Worm (Caenorhabditis elegans) whole organism, young adult: ENCODE results near the gene mpz-1.

Source experiments
- B0035.1 ChIP-seq: sonication (generic microtip); optimal IDR thresholded peaks from 2 replicates; lab custom pipeline; 2016; ENCODE audit warnings: missing genetic modification characterization, mild to moderate bottlenecking, missing compliant biosample characterization, missing genotype, missing genetic modification reagents
- B0261.1 ChIP-seq: sonication (generic microtip); optimal IDR thresholded peaks from 2 replicates; lab custom pipeline; 2016; ENCODE audit warnings: mild to moderate bottlenecking, missing genetic modification characterization, moderate library complexity, missing compliant biosample characterization
- C17E4.6 ChIP-seq: fragments of 200-800 bp; sonication (Bioruptor generic); IDR thresholded peaks from 2 replicates; pipeline ENCODE4 v1.3.6; 2022; ENCODE audit warnings: missing genetic modification reagents, missing genetic modification characterization, missing compliant biosample characterization
- D2030.7 ChIP-seq: fragments of 200-800 bp; sonication (Bioruptor generic); IDR thresholded peaks from 2 replicates; pipeline ENCODE4 v1.3.6; 2022; ENCODE audit warnings: missing genetic modification reagents, missing genetic modification characterization, missing compliant biosample characterization
- F52B5.7 ChIP-seq: sonication (generic microtip); optimal IDR thresholded peaks from 2 replicates; lab custom pipeline; 2016; ENCODE audit warnings: mild to moderate bottlenecking, missing genetic modification characterization, missing compliant biosample characterization
- K12H6.12 ChIP-seq: fragments of 200-800 bp; sonication (Bioruptor generic); optimal IDR thresholded peaks from 2 replicates; lab custom pipeline; 2018; ENCODE audit warnings: mild to moderate bottlenecking, missing genetic modification characterization, missing compliant biosample characterization
- Y56A3A.18 ChIP-seq: fragments of 200-800 bp; sonication (Bioruptor generic); IDR thresholded peaks from 2 replicates; pipeline ENCODE4 v1.3.6; 2022; ENCODE audit warnings: missing genetic modification reagents, missing genetic modification characterization, missing compliant biosample characterization
- Y67H2A.10 ChIP-seq: fragments of 200-800 bp; sonication (Bioruptor generic); conservative IDR thresholded peaks from 2 replicates; pipeline ENCODE4 v1.3.6; 2022; ENCODE audit warnings: missing genetic modification reagents, missing genetic modification characterization, missing compliant biosample characterization
- Y79H2A.3 ChIP-seq: fragments of 200-800 bp; sonication (Bioruptor generic); conservative IDR thresholded peaks from 2 replicates; pipeline ENCODE4 v1.3.6; 2022; ENCODE audit warnings: missing genetic modification reagents, missing genetic modification characterization, missing compliant biosample characterization
- ama-1 ChIP-seq, 3 experiments: fragments of 150-350 bp in 1 of 3; sonication (generic microtip) in 2 of 3; optimal IDR thresholded peaks; 2 replicates each; lab custom pipeline; 2014 to 2018; ENCODE audit warnings: missing biosample characterization in 2 of 3, missing genetic modification characterization in 2 of 3, missing genetic modification reagents in 2 of 3
- aptf-2 ChIP-seq: fragments of 200-800 bp; sonication (Bioruptor generic); conservative IDR thresholded peaks from 2 replicates; pipeline ENCODE4 v1.3.6; 2022; ENCODE audit warnings: missing genetic modification reagents, missing genetic modification characterization, missing compliant biosample characterization
- aptf-3 ChIP-seq: fragments of 200-800 bp; sonication (Bioruptor generic); IDR thresholded peaks from 2 replicates; pipeline ENCODE4 v1.3.6; 2022; ENCODE audit warnings: missing genetic modification characterization, missing compliant biosample characterization
- athp-1 ChIP-seq: sonication (generic microtip); optimal IDR thresholded peaks from 2 replicates; lab custom pipeline; 2017; ENCODE audit warnings: mild to moderate bottlenecking, missing genetic modification characterization, missing compliant biosample characterization
- bed-2 ChIP-seq: fragments of 200-800 bp; sonication (Bioruptor generic); IDR thresholded peaks from 2 replicates; pipeline ENCODE4 v1.3.6; 2022; ENCODE audit warnings: missing genetic modification reagents, missing genetic modification characterization, missing compliant biosample characterization
- cebp-2 ChIP-seq: fragments of 200-800 bp; sonication (Bioruptor generic); IDR thresholded peaks from 2 replicates; pipeline ENCODE4 v1.3.6; 2022; ENCODE audit warnings: missing genetic modification characterization, missing compliant biosample characterization
- ceh-27 ChIP-seq: fragments of 200-800 bp; sonication (Bioruptor generic); optimal IDR thresholded peaks from 2 replicates; lab custom pipeline; 2018; ENCODE audit warnings: mild to moderate bottlenecking, missing genetic modification characterization, moderate library complexity, missing compliant biosample characterization
- dox-1 ChIP-seq: fragments of 200-800 bp; sonication (Bioruptor generic); IDR thresholded peaks from 2 replicates; pipeline ENCODE4 v1.3.6; 2022; ENCODE audit warnings: missing genetic modification reagents, missing genetic modification characterization, missing compliant biosample characterization
- dpl-1 ChIP-seq: fragments of 150-350 bp; optimal IDR thresholded peaks from 2 replicates; lab custom pipeline; 2014; ENCODE audit warnings: missing biosample characterization, missing genetic modification reagents, missing genetic modification characterization
- egl-18 ChIP-seq: fragments of 200-800 bp; sonication (Bioruptor generic); IDR thresholded peaks from 2 replicates; pipeline ENCODE4 v1.3.6; 2022; ENCODE audit warnings: missing genetic modification reagents, missing genetic modification characterization, missing compliant biosample characterization
- egl-44 ChIP-seq: fragments of 200-800 bp; sonication (Bioruptor generic); IDR thresholded peaks from 2 replicates; pipeline ENCODE4 v1.3.6; 2022; ENCODE audit warnings: missing genetic modification reagents, missing genetic modification characterization, missing compliant biosample characterization
- egrh-3 ChIP-seq: fragments of 200-800 bp; sonication (Bioruptor generic); IDR thresholded peaks from 2 replicates; pipeline ENCODE4 v1.3.6; 2022; ENCODE audit warnings: missing genetic modification reagents, missing genetic modification characterization, missing compliant biosample characterization
- ekl-4 ChIP-seq: fragments of 200-800 bp; sonication (Bioruptor generic); IDR thresholded peaks from 2 replicates; pipeline ENCODE4 v1.3.6; 2022; ENCODE audit warnings: missing genetic modification reagents, missing genetic modification characterization, missing compliant biosample characterization
- hmg-20 ChIP-seq: fragments of 200-800 bp; sonication (Bioruptor generic); IDR thresholded peaks from 2 replicates; pipeline ENCODE4 v1.3.6; 2022; ENCODE audit warnings: missing genetic modification reagents, missing genetic modification characterization, missing compliant biosample characterization
- hrde-1 ChIP-seq: sonication (generic microtip); optimal IDR thresholded peaks from 2 replicates; lab custom pipeline; 2016; ENCODE audit warnings: missing genetic modification characterization, mild to moderate bottlenecking, missing compliant biosample characterization, moderate library complexity, missing genotype, missing genetic modification reagents, borderline replicate concordance
- hsf-1 ChIP-seq: fragments of 200-800 bp; sonication (Bioruptor generic); IDR thresholded peaks from 2 replicates; pipeline ENCODE4 v1.3.6; 2022; ENCODE audit warnings: missing genetic modification reagents, missing genetic modification characterization, missing compliant biosample characterization
- lag-1 ChIP-seq: fragments of 200-800 bp; sonication (Bioruptor generic); IDR thresholded peaks from 2 replicates; pipeline ENCODE4 v1.3.6; 2022; ENCODE audit warnings: missing genetic modification reagents, missing genetic modification characterization, missing compliant biosample characterization
- let-526 ChIP-seq: fragments of 200-800 bp; sonication (Bioruptor generic); IDR thresholded peaks from 2 replicates; pipeline ENCODE4 v1.3.6; 2022; ENCODE audit warnings: missing genetic modification reagents, missing genetic modification characterization, missing compliant biosample characterization
- let-607 ChIP-seq, 2 experiments: fragments of 200-800 bp in 1 of 2; sonication (Bioruptor generic) in 1 of 2; sonication (generic microtip) in 1 of 2; optimal IDR thresholded peaks; 2 replicates each; lab custom pipeline; 2016 to 2018; ENCODE audit warnings: mild to moderate bottlenecking in 2 of 2, missing compliant biosample characterization in 2 of 2, missing genetic modification characterization in 2 of 2, moderate library complexity in 2 of 2, missing genotype in 1 of 2
- lin-35 ChIP-seq, 3 experiments: fragments of 150-350 bp in 2 of 3; sonication (generic microtip) in 1 of 3; optimal IDR thresholded peaks; 2 replicates each; lab custom pipeline; 2014 to 2018; ENCODE audit warnings: missing biosample characterization in 3 of 3, missing genetic modification characterization in 3 of 3, missing genetic modification reagents in 3 of 3
- nfya-2 ChIP-seq: fragments of 200-800 bp; sonication (Bioruptor generic); IDR thresholded peaks from 2 replicates; pipeline ENCODE4 v1.3.6; 2022; ENCODE audit warnings: missing genetic modification reagents, missing genetic modification characterization, missing compliant biosample characterization
- nfyb-1 ChIP-seq: fragments of 200-800 bp; sonication (Bioruptor generic); IDR thresholded peaks from 2 replicates; pipeline ENCODE4 v1.3.6; 2022; ENCODE audit warnings: missing genetic modification reagents, missing genetic modification characterization, missing compliant biosample characterization
- nhr-120 ChIP-seq: fragments of 200-800 bp; sonication (Bioruptor generic); IDR thresholded peaks from 2 replicates; pipeline ENCODE4 v1.3.6; 2022; ENCODE audit warnings: missing genetic modification characterization, missing compliant biosample characterization
- nhr-179 ChIP-seq: sonication (generic microtip); optimal IDR thresholded peaks from 2 replicates; lab custom pipeline; 2016; ENCODE audit warnings: mild to moderate bottlenecking, missing genetic modification characterization, missing compliant biosample characterization
- nhr-27 ChIP-seq: fragments of 200-800 bp; sonication (Bioruptor generic); optimal IDR thresholded peaks from 2 replicates; lab custom pipeline; 2018; ENCODE audit warnings: mild to moderate bottlenecking, missing genetic modification characterization, moderate library complexity, missing compliant biosample characterization
- nhr-80 ChIP-seq: sonication (generic microtip); optimal IDR thresholded peaks from 2 replicates; lab custom pipeline; 2016; ENCODE audit warnings: missing genetic modification characterization, missing compliant biosample characterization
- nhr-90 ChIP-seq: sonication (generic microtip); optimal IDR thresholded peaks from 2 replicates; lab custom pipeline; 2016; ENCODE audit warnings: missing genotype, mild to moderate bottlenecking, missing genetic modification characterization, missing compliant biosample characterization
- pha-4 ChIP-seq: fragments of 150-350 bp; sonication (generic microtip); optimal IDR thresholded peaks from 2 replicates; lab custom pipeline; 2014; ENCODE audit warnings: missing biosample characterization, missing genetic modification reagents, missing genetic modification characterization
- repo-1 ChIP-seq: sonication (generic microtip); optimal IDR thresholded peaks from 2 replicates; lab custom pipeline; 2017; ENCODE audit warnings: mild to moderate bottlenecking, missing genetic modification characterization, missing compliant biosample characterization
- rpc-1 ChIP-seq, 2 experiments: fragments of 150-350 bp in 1 of 2; sonication (generic microtip) in 1 of 2; optimal IDR thresholded peaks; 2 replicates each; lab custom pipeline; 2014 to 2018; ENCODE audit warnings: missing biosample characterization in 1 of 2, missing genetic modification characterization in 1 of 2, missing genetic modification reagents in 1 of 2, missing genotype in 1 of 2
- snpc-1.3 ChIP-seq: sonication (generic microtip); optimal IDR thresholded peaks from 2 replicates; lab custom pipeline; 2017; ENCODE audit warnings: missing genetic modification characterization, mild to moderate bottlenecking, missing compliant biosample characterization, antibody characterized with exemption, moderate library complexity, missing genotype, missing genetic modification reagents; ENCODE audit not compliant: insufficient read depth
- snpc-3.4 ChIP-seq: sonication (generic microtip); optimal IDR thresholded peaks from 2 replicates; lab custom pipeline; 2017; ENCODE audit warnings: missing genetic modification characterization, mild to moderate bottlenecking, missing compliant biosample characterization, antibody characterized with exemption, moderate library complexity, missing genotype, missing genetic modification reagents
- somi-1 ChIP-seq: fragments of 200-800 bp; sonication (Bioruptor generic); optimal IDR thresholded peaks from 2 replicates; lab custom pipeline; 2018; ENCODE audit warnings: mild to moderate bottlenecking, missing genetic modification characterization, missing compliant biosample characterization
- sptf-2 ChIP-seq: fragments of 200-800 bp; sonication (Bioruptor generic); optimal IDR thresholded peaks from 2 replicates; lab custom pipeline; 2018; ENCODE audit warnings: mild to moderate bottlenecking, missing genetic modification characterization, missing compliant biosample characterization
- tbx-9 ChIP-seq: sonication (generic microtip); optimal IDR thresholded peaks from 2 replicates; lab custom pipeline; 2016; ENCODE audit warnings: borderline replicate concordance, missing genetic modification characterization, inconsistent platforms, missing compliant biosample characterization
- tlf-1 ChIP-seq: fragments of 200-800 bp; sonication (Bioruptor generic); optimal IDR thresholded peaks from 2 replicates; lab custom pipeline; 2018; ENCODE audit warnings: mild to moderate bottlenecking, missing genetic modification characterization, missing compliant biosample characterization
- xnd-1 ChIP-seq: sonication (generic microtip); optimal IDR thresholded peaks from 2 replicates; lab custom pipeline; 2016; ENCODE audit warnings: missing genotype, missing genetic modification reagents, missing genetic modification characterization, missing compliant biosample characterization
- ztf-25 ChIP-seq: fragments of 200-800 bp; sonication (Bioruptor generic); IDR thresholded peaks from 2 replicates; pipeline ENCODE4 v1.3.6; 2022; ENCODE audit warnings: missing genetic modification reagents, missing genetic modification characterization, missing compliant biosample characterization
- ztf-28 ChIP-seq: fragments of 200-800 bp; sonication (Bioruptor generic); IDR thresholded peaks from 2 replicates; pipeline ENCODE4 v1.3.6; 2022; ENCODE audit warnings: missing genetic modification reagents, missing genetic modification characterization, missing compliant biosample characterization

Gene mpz-1

ce11 chrII:10798429-10798893 is 20.5 kb upstream of the mpz-1 start, which contains the start of gene npp-19 (continued):
- no peak for TF ChIP-seq nhr-27 (tag; lab: Kevin White, UChicago)
- no peak for TF ChIP-seq dox-1 (GFP tag; lab: Robert Waterston, UW)
- TF ChIP-seq hmg-20 = no peak
- TF ChIP-seq tbx-9 (tag; lab: Kevin White, UChicago) = no peak
- no peak for TF ChIP-seq nfya-2 (GFP tag; lab: Robert Waterston, UW)
- no peak for TF ChIP-seq xnd-1 (tag; lab: Kevin White, UChicago)
- no peak for TF ChIP-seq lag-1 (GFP tag; lab: Robert Waterston, UW)
- peak; percentile 33 to 97 (median 56) for TF ChIP-seq lin-35 (GFP tag; optimal IDR thresholded peaks at IDR 0.05; lab: Kevin White, UChicago)
- TF ChIP-seq hsf-1 (GFP tag; lab: Robert Waterston, UW) = no peak
- TF ChIP-seq bed-2 (GFP tag; lab: Robert Waterston, UW) = no peak
- TF ChIP-seq cebp-2 (GFP tag; lab: Robert Waterston, UW) = no peak
- no peak for TF ChIP-seq egrh-3 (GFP tag; lab: Robert Waterston, UW)
- TF ChIP-seq nhr-179 (tag; lab: Kevin White, UChicago) = no peak
- no peak for TF ChIP-seq egl-18 (GFP tag; lab: Robert Waterston, UW)
- no peak for TF ChIP-seq hrde-1
- no peak for TF ChIP-seq C17E4.6 (GFP tag; lab: Robert Waterston, UW)
- no peak for TF ChIP-seq sptf-2 (GFP tag; lab: Kevin White, UChicago)
- 0 out of 2 replicates have a peak, but pooled peaks have one; percentile 34 for TF ChIP-seq nfyb-1 (GFP tag; lab: Robert Waterston, UW)
- no peak for TF ChIP-seq nhr-80 (tag; lab: Kevin White, UChicago)
- no peak for TF ChIP-seq K12H6.12 (tag; lab: Kevin White, UChicago)
- TF ChIP-seq repo-1 = no peak
- TF ChIP-seq ekl-4 = no peak
- no peak for TF ChIP-seq ama-1 (optimal IDR thresholded peaks at IDR 0.05; lab: Kevin White, UChicago)
- no peak for TF ChIP-seq ama-1 (GFP tag; optimal IDR thresholded peaks at IDR 0.05; lab: Kevin White, UChicago)
- TF ChIP-seq aptf-3 (GFP tag; lab: Robert Waterston, UW) = no peak
- TF ChIP-seq let-607 (tag; optimal IDR thresholded peaks at IDR 0.05; lab: Kevin White, UChicago) = no peak
- no peak for TF ChIP-seq tlf-1 (GFP tag; lab: Kevin White, UChicago)
- no peak for TF ChIP-seq D2030.7 (GFP tag; lab: Robert Waterston, UW)
- no peak for TF ChIP-seq rpc-1 (optimal IDR thresholded peaks at IDR 0.05; lab: Kevin White, UChicago)
- no peak for TF ChIP-seq rpc-1 (tag; optimal IDR thresholded peaks at IDR 0.05; lab: Kevin White, UChicago)
- TF ChIP-seq F52B5.7 = no peak
- peak; percentile 1 for TF ChIP-seq pha-4 (tag; lab: Kevin White, UChicago)
- no peak for TF ChIP-seq Y79H2A.3 (GFP tag; lab: Robert Waterston, UW)
- no peak for TF ChIP-seq nhr-90
- TF ChIP-seq nhr-120 (GFP tag; lab: Robert Waterston, UW) = no peak
- no peak for TF ChIP-seq let-526 (GFP tag; lab: Robert Waterston, UW)
- TF ChIP-seq ztf-25 (GFP tag; lab: Robert Waterston, UW) = no peak
- TF ChIP-seq athp-1 = no peak
- peak; percentile 96 for TF ChIP-seq dpl-1 (GFP tag; lab: Kevin White, UChicago)
- no peak for TF ChIP-seq Y56A3A.18 (GFP tag; lab: Robert Waterston, UW)
- no peak for TF ChIP-seq ceh-27 (GFP tag; lab: Kevin White, UChicago)
- no peak for TF ChIP-seq egl-44 (GFP tag; lab: Robert Waterston, UW)
- no peak for TF ChIP-seq somi-1 (GFP tag; lab: Kevin White, UChicago)
- no peak for TF ChIP-seq B0035.1 (tag; lab: Kevin White, UChicago)
- TF ChIP-seq ztf-28 (GFP tag; lab: Robert Waterston, UW) = no peak
- TF ChIP-seq snpc-1.3 (tag; lab: Kevin White, UChicago) = peak; percentile 42
- no peak for TF ChIP-seq aptf-2
- TF ChIP-seq B0261.1 (tag; lab: Kevin White, UChicago) = no peak
- TF ChIP-seq snpc-3.4 (tag; lab: Kevin White, UChicago) = no peak
- no peak for TF ChIP-seq Y67H2A.10 (GFP tag; lab: Robert Waterston, UW)
